Fruit fly (Drosophila melanogaster) whole organism, embryonic: ENCODE measurements around the gene CG34031.

Source experiments
- Ada2b ChIP-seq: fragments of 200-800 bp; sonication (Bioruptor generic); IDR thresholded peaks from 2 replicates; pipeline ENCODE4 v1.3.6; 2022; ENCODE audit warnings: missing biosample characterization, missing genetic modification characterization
- Atf3 ChIP-seq: fragments of 200-800 bp; sonication (Bioruptor generic); optimal IDR thresholded peaks from 3 replicates; lab custom pipeline; 2016; ENCODE audit warnings: missing biosample characterization, missing genetic modification characterization
- BEAF-32 ChIP-seq: fragments of 200-800 bp; sonication (Bioruptor generic); optimal IDR thresholded peaks from 3 replicates; lab custom pipeline; 2017; ENCODE audit warnings: missing biosample characterization, missing genetic modification characterization, mild to moderate bottlenecking, moderate library complexity, missing genetic modification reagents
- Bgb ChIP-seq: fragments of 200-800 bp; sonication (Bioruptor generic); IDR thresholded peaks from 2 replicates; pipeline ENCODE4 v1.3.6; 2022; ENCODE audit warnings: missing biosample characterization, missing genetic modification characterization; ENCODE audit not compliant: partially characterized antibody
- CG10147 ChIP-seq: fragments of 200-800 bp; sonication (Bioruptor generic); optimal IDR thresholded peaks from 2 replicates; lab custom pipeline; 2019; ENCODE audit warnings: missing biosample characterization, mild to moderate bottlenecking, missing genetic modification characterization, moderate library complexity
- CG10267 ChIP-seq: fragments of 200-800 bp; sonication (Bioruptor generic); optimal IDR thresholded peaks from 2 replicates; lab custom pipeline; 2018; ENCODE audit warnings: missing biosample characterization, mild to moderate bottlenecking, missing genetic modification characterization, moderate library complexity
- CG10462 ChIP-seq: fragments of 200-800 bp; sonication (Bioruptor generic); optimal IDR thresholded peaks from 2 replicates; lab custom pipeline; 2016; ENCODE audit warnings: missing biosample characterization, missing genetic modification characterization
- CG11560 ChIP-seq: fragments of 200-800 bp; sonication (Bioruptor generic); IDR thresholded peaks from 3 replicates; pipeline ENCODE4 v1.3.6; 2022; ENCODE audit warnings: missing biosample characterization, missing genetic modification characterization
- CG15479 ChIP-seq: fragments of 200-800 bp; sonication (Bioruptor generic); optimal IDR thresholded peaks from 3 replicates; lab custom pipeline; 2019; ENCODE audit warnings: missing biosample characterization, mild to moderate bottlenecking, missing genetic modification characterization, moderate library complexity
- CG15514 ChIP-seq: fragments of 200-800 bp; sonication (Bioruptor generic); optimal IDR thresholded peaks from 3 replicates; lab custom pipeline; 2017; ENCODE audit warnings: missing biosample characterization, missing genetic modification characterization, mild to moderate bottlenecking, moderate library complexity, missing genetic modification reagents
- CG1603 ChIP-seq: fragments of 200-800 bp; sonication (Bioruptor generic); optimal IDR thresholded peaks from 2 replicates; lab custom pipeline; 2019; ENCODE audit warnings: missing biosample characterization, mild to moderate bottlenecking, missing genetic modification characterization, moderate library complexity
- CG1647 ChIP-seq: fragments of 200-800 bp; sonication (Bioruptor generic); optimal IDR thresholded peaks from 3 replicates; lab custom pipeline; 2016; ENCODE audit warnings: missing biosample characterization, missing genetic modification characterization
- CG16813 ChIP-seq: fragments of 200-800 bp; sonication (Bioruptor generic); IDR thresholded peaks from 3 replicates; pipeline ENCODE4 v1.3.6; 2022; ENCODE audit warnings: missing biosample characterization, missing genetic modification characterization; ENCODE audit not compliant: partially characterized antibody
- CG18476 ChIP-seq: fragments of 200-800 bp; sonication (Bioruptor generic); optimal IDR thresholded peaks from 2 replicates; lab custom pipeline; 2016; ENCODE audit warnings: missing biosample characterization, mild to moderate bottlenecking, missing genetic modification characterization
- CG2712 ChIP-seq: fragments of 200-800 bp; optimal IDR thresholded peaks from 3 replicates; lab custom pipeline; 2019; ENCODE audit warnings: missing biosample characterization, mild to moderate bottlenecking, missing genetic modification characterization, moderate library complexity
- CG2889 ChIP-seq: fragments of 200-800 bp; sonication (Bioruptor generic); IDR thresholded peaks from 3 replicates; pipeline ENCODE4 v1.3.6; 2022; ENCODE audit warnings: missing biosample characterization, missing genetic modification characterization
- CG32767 ChIP-seq: fragments of 200-800 bp; sonication (Bioruptor generic); IDR thresholded peaks from 2 replicates; pipeline ENCODE4 v1.3.6; 2022; ENCODE audit warnings: missing biosample characterization, missing genetic modification characterization
- CG34224 ChIP-seq: fragments of 200-800 bp; sonication (Bioruptor generic); IDR thresholded peaks from 3 replicates; pipeline ENCODE4 v1.3.6; 2022; ENCODE audit warnings: missing biosample characterization, missing genetic modification characterization; ENCODE audit not compliant: partially characterized antibody
- CG4617 ChIP-seq: fragments of 200-800 bp; sonication (Bioruptor generic); optimal IDR thresholded peaks from 3 replicates; lab custom pipeline; 2016; ENCODE audit warnings: missing biosample characterization, missing genetic modification characterization, borderline replicate concordance
- CG4820 ChIP-seq: fragments of 200-800 bp; sonication (Bioruptor generic); optimal IDR thresholded peaks from 3 replicates; lab custom pipeline; 2016; ENCODE audit warnings: missing biosample characterization, missing genetic modification characterization
- CG7372 ChIP-seq: fragments of 200-800 bp; sonication (Bioruptor generic); IDR thresholded peaks from 2 replicates; pipeline ENCODE4 v1.3.6; 2022; ENCODE audit warnings: missing biosample characterization, missing genetic modification characterization
- CG8944 ChIP-seq: fragments of 200-800 bp; sonication (Bioruptor generic); optimal IDR thresholded peaks from 3 replicates; lab custom pipeline; 2016; ENCODE audit warnings: missing biosample characterization, missing genetic modification characterization
- CG9437 ChIP-seq: fragments of 200-800 bp; sonication (Bioruptor generic); optimal IDR thresholded peaks from 2 replicates; lab custom pipeline; 2018; ENCODE audit warnings: missing biosample characterization, mild to moderate bottlenecking, missing genetic modification characterization
- CG9876 ChIP-seq: fragments of 200-800 bp; sonication (Bioruptor generic); optimal IDR thresholded peaks from 2 replicates; lab custom pipeline; 2016; ENCODE audit warnings: missing biosample characterization, missing genetic modification characterization
- CrebB ChIP-seq: fragments of 200-800 bp; sonication (Bioruptor generic); optimal IDR thresholded peaks from 3 replicates; lab custom pipeline; 2018; ENCODE audit warnings: missing biosample characterization, mild to moderate bottlenecking, missing genetic modification characterization
- Dbx ChIP-seq: fragments of 200-800 bp; sonication (Bioruptor generic); IDR thresholded peaks from 3 replicates; pipeline ENCODE4 v1.3.6; 2022; ENCODE audit warnings: missing biosample characterization, missing genetic modification characterization
- Dfd ChIP-seq, 2 experiments: fragments of >200 bp; optimal IDR thresholded peaks; 2 replicates each; lab custom pipeline; 2017; ENCODE audit warnings: missing biosample characterization in 2 of 2, missing genetic modification characterization in 2 of 2
- Dip2 ChIP-seq: fragments of 200-800 bp; sonication (Bioruptor generic); IDR thresholded peaks from 2 replicates; pipeline ENCODE4 v1.3.6; 2022; ENCODE audit warnings: missing biosample characterization, missing genetic modification characterization
- HmgZ ChIP-seq: fragments of 200-800 bp; sonication (Bioruptor generic); optimal IDR thresholded peaks from 2 replicates; lab custom pipeline; 2018; ENCODE audit warnings: missing biosample characterization, mild to moderate bottlenecking, missing genetic modification characterization
- Jarid2 ChIP-seq: fragments of 200-800 bp; sonication (Bioruptor generic); optimal IDR thresholded peaks from 3 replicates; lab custom pipeline; 2017; ENCODE audit warnings: mild to moderate bottlenecking, missing biosample characterization, missing genetic modification reagents, missing genetic modification characterization
- Lhr ChIP-seq: fragments of 200-800 bp; sonication (Bioruptor generic); optimal IDR thresholded peaks from 3 replicates; lab custom pipeline; 2017; ENCODE audit warnings: mild to moderate bottlenecking, missing biosample characterization, missing genetic modification reagents, missing genetic modification characterization
- MBD-R2 ChIP-seq: fragments of 200-800 bp; sonication (Bioruptor generic); IDR thresholded peaks from 2 replicates; pipeline ENCODE4 v1.3.6; 2022; ENCODE audit warnings: missing biosample characterization, missing genetic modification characterization
- Rfx ChIP-seq: fragments of 200-800 bp; sonication (Bioruptor generic); IDR thresholded peaks from 2 replicates; pipeline ENCODE4 v1.3.6; 2022; ENCODE audit warnings: missing biosample characterization, missing genetic modification characterization
- Xbp1 ChIP-seq: fragments of 200-800 bp; sonication (Bioruptor generic); optimal IDR thresholded peaks from 3 replicates; lab custom pipeline; 2016; ENCODE audit warnings: missing biosample characterization, mild to moderate bottlenecking, missing genetic modification characterization
- ara ChIP-seq: fragments of 200-800 bp; sonication (Bioruptor generic); IDR thresholded peaks from 2 replicates; pipeline ENCODE4 v1.3.6; 2022; ENCODE audit warnings: missing biosample characterization, missing genetic modification characterization
- corto ChIP-seq: fragments of 200-800 bp; sonication (Bioruptor generic); optimal IDR thresholded peaks from 2 replicates; lab custom pipeline; 2016; ENCODE audit warnings: missing biosample characterization, mild to moderate bottlenecking, missing genetic modification characterization, moderate library complexity
- dan ChIP-seq: fragments of 200-800 bp; sonication (Bioruptor generic); IDR thresholded peaks from 2 replicates; pipeline ENCODE4 v1.3.6; 2022; ENCODE audit warnings: missing biosample characterization, missing genetic modification characterization
- emc ChIP-seq: fragments of 200-800 bp; sonication (Bioruptor generic); optimal IDR thresholded peaks from 2 replicates; lab custom pipeline; 2016; ENCODE audit warnings: missing biosample characterization, missing genetic modification characterization
- ftz-f1 ChIP-seq: fragments of 200-800 bp; sonication (Bioruptor generic); optimal IDR thresholded peaks from 2 replicates; lab custom pipeline; 2016; ENCODE audit warnings: missing biosample characterization, missing genetic modification characterization
- gem ChIP-seq: fragments of 200-800 bp; sonication (Bioruptor generic); optimal IDR thresholded peaks from 2 replicates; lab custom pipeline; 2019; ENCODE audit warnings: missing biosample characterization, mild to moderate bottlenecking, missing genetic modification characterization, moderate library complexity
- hkb ChIP-seq, 2 experiments: fragments of 200-800 bp in 1 of 2; fragments of >200 bp in 1 of 2; sonication (Bioruptor generic) in 1 of 2; IDR thresholded peaks in 1 of 2; optimal IDR thresholded peaks in 1 of 2; 2 replicates each; pipeline versions ENCODE4 v1.3.6 to Lab custom; 2017 to 2022; ENCODE audit warnings: missing biosample characterization in 1 of 2, missing genetic modification characterization in 1 of 2
- insv ChIP-seq, 2 experiments: fragments of 200-800 bp; sonication (Bioruptor generic); optimal IDR thresholded peaks; 3 replicates each; lab custom pipeline; 2016 to 2018; ENCODE audit warnings: missing biosample characterization in 2 of 2, missing genetic modification characterization in 2 of 2
- jigr1 ChIP-seq: fragments of 200-800 bp; sonication (Bioruptor generic); IDR thresholded peaks from 3 replicates; pipeline ENCODE4 v1.3.6; 2022; ENCODE audit warnings: missing biosample characterization, missing genetic modification characterization
- kah ChIP-seq: fragments of 200-800 bp; sonication (Bioruptor generic); optimal IDR thresholded peaks from 2 replicates; lab custom pipeline; 2018; ENCODE audit warnings: missing biosample characterization, mild to moderate bottlenecking, missing genetic modification characterization
- luna ChIP-seq: fragments of 200-800 bp; sonication (Bioruptor generic); optimal IDR thresholded peaks from 2 replicates; lab custom pipeline; 2016; ENCODE audit warnings: missing biosample characterization, missing genetic modification characterization
- phol ChIP-seq: fragments of 200-800 bp; sonication (Bioruptor generic); optimal IDR thresholded peaks from 3 replicates; lab custom pipeline; 2018; ENCODE audit warnings: missing biosample characterization, mild to moderate bottlenecking, missing genetic modification characterization, moderate library complexity
- row ChIP-seq: fragments of 200-800 bp; sonication (Bioruptor generic); IDR thresholded peaks from 3 replicates; pipeline ENCODE4 v1.3.6; 2022; ENCODE audit warnings: missing biosample characterization, missing genetic modification characterization
- tll ChIP-seq, 2 experiments: fragments of 200-800 bp in 1 of 2; fragments of >200 bp in 1 of 2; sonication (Bioruptor generic) in 1 of 2; optimal IDR thresholded peaks; 2 replicates each; lab custom pipeline; 2017 to 2019; ENCODE audit warnings: missing biosample characterization in 2 of 2, missing genetic modification characterization in 2 of 2, mild to moderate bottlenecking in 1 of 2, moderate library complexity in 1 of 2
- twi ChIP-seq: fragments of 200-800 bp; optimal IDR thresholded peaks from 2 replicates; lab custom pipeline; 2019; ENCODE audit warnings: missing biosample characterization, mild to moderate bottlenecking, missing genetic modification characterization, moderate library complexity
- zen ChIP-seq: fragments of 200-800 bp; sonication (Bioruptor generic); optimal IDR thresholded peaks from 3 replicates; lab custom pipeline; 2018; ENCODE audit warnings: missing biosample characterization, mild to moderate bottlenecking, missing genetic modification characterization, moderate library complexity

Gene CG34031

DNA sequence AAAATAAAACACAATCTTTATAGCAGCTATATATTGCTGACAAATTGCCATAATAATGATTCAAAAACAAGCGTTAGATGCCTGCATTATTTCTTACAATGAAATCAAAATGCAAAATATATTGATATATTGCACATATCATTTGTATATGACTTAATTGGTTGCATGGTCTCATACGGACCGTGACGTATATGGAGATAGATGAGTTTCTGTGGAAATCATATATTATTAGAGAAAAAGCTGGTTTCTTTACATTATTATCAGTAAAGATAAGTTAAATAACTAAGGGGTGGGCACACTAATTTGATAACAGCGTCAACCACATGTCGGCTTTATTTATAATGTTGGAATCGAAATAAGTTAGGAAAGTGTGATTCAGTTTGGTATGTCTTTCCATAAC is 48.5 kb upstream of the CG34031 start, which contains the start of gene CG33217 (continued):
- TF ChIP-seq tll (GFP tag; optimal IDR thresholded peaks at IDR 0.05; lab: Kevin White, UChicago) (no peak), CG8944 (GFP tag; lab: Kevin White, UChicago) (no peak), CG15514 (no peak), dan (no peak), HmgZ (tag; lab: Kevin White, UChicago) (peak; percentile 26), CG11560 (tag; lab: Robert Waterston, UW) (no peak), twi (tag; lab: Kevin White, UChicago) (peak; percentile 30), Dfd (GFP tag; optimal IDR thresholded peaks at IDR 0.05; lab: Kevin White, UChicago) (peak in 1 of 2 experiments; percentile 33), luna (GFP tag; lab: Kevin White, UChicago) (no peak), CG1603 (tag; lab: Kevin White, UChicago) (peak; percentile 98), CG10267 (tag; lab: Kevin White, UChicago) (no peak), CG34224 (GFP tag; lab: Robert Waterston, UW) (no peak), MBD-R2 (GFP tag; lab: Robert Waterston, UW) (peak; percentile 46; the same call in 1 of the 2 replicates), Bgb (no peak), jigr1 (no peak), CG18476 (GFP tag; lab: Kevin White, UChicago) (no peak), Rfx (GFP tag; lab: Robert Waterston, UW) (no peak), row (peak; percentile 86), corto (no peak), CG2889 (GFP tag; lab: Robert Waterston, UW) (no peak), CG9876 (GFP tag; lab: Kevin White, UChicago) (no peak), Dbx (GFP tag; lab: Robert Waterston, UW) (no peak), ara (GFP tag; lab: Robert Waterston, UW) (no peak), CG2712 (tag; lab: Kevin White, UChicago) (peak; percentile 21), CG4617 (GFP tag; lab: Kevin White, UChicago) (peak; percentile 29), CG10462 (no peak), Xbp1 (peak; percentile 18), CG9437 (GFP tag; lab: Kevin White, UChicago) (peak; percentile 35), CG4820 (no peak), zen (peak; percentile 64), kah (GFP tag; lab: Kevin White, UChicago) (peak; percentile 49), CG16813 (0 out of 3 replicates have a peak, but pooled peaks have one; percentile 16), Atf3 (no peak), BEAF-32 (peak; percentile 33), CG32767 (no peak), Jarid2 (GFP tag; lab: Kevin White, UChicago) (no peak), Lhr (GFP tag; lab: Kevin White, UChicago) (peak; percentile 80), CrebB (tag; lab: Kevin White, UChicago) (no peak), hkb (optimal IDR thresholded peaks at IDR 0.05; lab: Kevin White, UChicago) (no peak), hkb (GFP tag; IDR thresholded peaks at IDR 0.05; lab: Robert Waterston, UW) (no peak), gem (peak; percentile 10), Ada2b (GFP tag; lab: Robert Waterston, UW) (no peak), CG1647 (GFP tag; lab: Kevin White, UChicago) (no peak), ftz-f1 (GFP tag; lab: Kevin White, UChicago) (no peak), Dip2 (GFP tag; lab: Robert Waterston, UW) (no peak), insv (GFP tag; optimal IDR thresholded peaks at IDR 0.05; lab: Kevin White, UChicago) (no peak), phol (tag; lab: Kevin White, UChicago) (peak; percentile 62), CG15479 (GFP tag; lab: Kevin White, UChicago) (no peak), CG7372 (no peak), CG10147 (no peak), emc (GFP tag; lab: Kevin White, UChicago) (no peak)
